Worm (Caenorhabditis elegans) whole organism, young adult: ENCODE results near the gene best-23.

ENCODE experiments used
- B0261.1 ChIP-seq: sonication (generic microtip); optimal IDR thresholded peaks from 2 replicates; lab custom pipeline; 2016; ENCODE audit warnings: mild to moderate bottlenecking, missing genetic modification characterization, moderate library complexity, missing compliant biosample characterization
- C06A6.2 ChIP-seq: fragments of 200-800 bp; sonication (Bioruptor generic); conservative IDR thresholded peaks from 2 replicates; pipeline ENCODE4 v1.3.6; 2022; ENCODE audit warnings: missing genetic modification characterization, missing compliant biosample characterization
- C17E4.6 ChIP-seq: fragments of 200-800 bp; sonication (Bioruptor generic); IDR thresholded peaks from 2 replicates; pipeline ENCODE4 v1.3.6; 2022; ENCODE audit warnings: missing genetic modification reagents, missing genetic modification characterization, missing compliant biosample characterization
- F23B12.7 ChIP-seq: sonication (generic microtip); optimal IDR thresholded peaks from 2 replicates; lab custom pipeline; 2017; ENCODE audit warnings: missing genetic modification characterization, mild to moderate bottlenecking, missing compliant biosample characterization, antibody characterized with exemption, moderate library complexity; ENCODE audit not compliant: insufficient read depth
- F39B2.1 ChIP-seq: fragments of 200-800 bp; sonication (Bioruptor generic); IDR thresholded peaks from 2 replicates; pipeline ENCODE4 v1.3.6; 2022; ENCODE audit warnings: missing genetic modification reagents, missing genetic modification characterization, missing compliant biosample characterization
- F49E8.2 ChIP-seq: sonication (generic microtip); optimal IDR thresholded peaks from 3 replicates; lab custom pipeline; 2017; ENCODE audit warnings: missing genetic modification characterization, mild to moderate bottlenecking, missing compliant biosample characterization, antibody characterized with exemption, moderate library complexity; ENCODE audit not compliant: insufficient read depth
- F55B11.4 ChIP-seq: sonication (generic microtip); optimal IDR thresholded peaks from 2 replicates; lab custom pipeline; 2016; ENCODE audit warnings: missing compliant biosample characterization, missing genetic modification characterization, borderline replicate concordance; ENCODE audit not compliant: insufficient read depth
- F57C9.4 ChIP-seq: sonication (generic microtip); optimal IDR thresholded peaks from 2 replicates; lab custom pipeline; 2017; ENCODE audit warnings: mild to moderate bottlenecking, missing genetic modification characterization, missing compliant biosample characterization
- T07F8.4 ChIP-seq: sonication (generic microtip); optimal IDR thresholded peaks from 2 replicates; lab custom pipeline; 2016; ENCODE audit warnings: mild to moderate bottlenecking, missing genetic modification characterization, moderate library complexity, missing compliant biosample characterization
- Y53G8AR.9 ChIP-seq: fragments of 200-800 bp; sonication (Bioruptor generic); conservative IDR thresholded peaks from 2 replicates; pipeline ENCODE4 v1.3.6; 2022; ENCODE audit warnings: missing genetic modification reagents, missing genetic modification characterization, missing compliant biosample characterization
- Y95B8A.8 ChIP-seq: fragments of 200-800 bp; sonication (Bioruptor generic); IDR thresholded peaks from 2 replicates; pipeline ENCODE4 v1.3.6; 2022; ENCODE audit warnings: missing genetic modification reagents, missing genetic modification characterization, missing compliant biosample characterization
- ZK185.1 ChIP-seq: sonication (generic microtip); optimal IDR thresholded peaks from 2 replicates; lab custom pipeline; 2016; ENCODE audit warnings: mild to moderate bottlenecking, missing genetic modification characterization, missing compliant biosample characterization; ENCODE audit not compliant: poor library complexity, severe bottlenecking
- aptf-2 ChIP-seq: fragments of 200-800 bp; sonication (Bioruptor generic); conservative IDR thresholded peaks from 2 replicates; pipeline ENCODE4 v1.3.6; 2022; ENCODE audit warnings: missing genetic modification reagents, missing genetic modification characterization, missing compliant biosample characterization
- atf-7 ChIP-seq: sonication (generic microtip); optimal IDR thresholded peaks from 2 replicates; lab custom pipeline; 2017; ENCODE audit warnings: mild to moderate bottlenecking, missing genetic modification characterization, missing compliant biosample characterization
- athp-1 ChIP-seq: sonication (generic microtip); optimal IDR thresholded peaks from 2 replicates; lab custom pipeline; 2017; ENCODE audit warnings: mild to moderate bottlenecking, missing genetic modification characterization, missing compliant biosample characterization
- attf-3 ChIP-seq: fragments of 200-800 bp; sonication (Bioruptor generic); conservative IDR thresholded peaks from 2 replicates; pipeline ENCODE4 v1.3.6; 2022; ENCODE audit warnings: missing genetic modification reagents, missing genetic modification characterization, missing compliant biosample characterization
- attf-5 ChIP-seq: fragments of 200-800 bp; sonication (Bioruptor generic); optimal IDR thresholded peaks from 2 replicates; lab custom pipeline; 2018; ENCODE audit warnings: mild to moderate bottlenecking, missing genetic modification characterization, missing compliant biosample characterization
- attf-6 ChIP-seq: fragments of 200-800 bp; sonication (Bioruptor generic); IDR thresholded peaks from 2 replicates; pipeline ENCODE4 v1.3.6; 2022; ENCODE audit warnings: missing genetic modification reagents, missing genetic modification characterization, missing compliant biosample characterization
- cebp-2 ChIP-seq: fragments of 200-800 bp; sonication (Bioruptor generic); IDR thresholded peaks from 2 replicates; pipeline ENCODE4 v1.3.6; 2022; ENCODE audit warnings: missing genetic modification characterization, missing compliant biosample characterization
- ceh-100 ChIP-seq: fragments of 200-800 bp; sonication (Bioruptor generic); IDR thresholded peaks from 2 replicates; pipeline ENCODE4 v1.3.6; 2022; ENCODE audit warnings: missing genetic modification reagents, missing genetic modification characterization, missing compliant biosample characterization
- ceh-40 ChIP-seq: fragments of 200-800 bp; sonication (Bioruptor generic); IDR thresholded peaks from 2 replicates; pipeline ENCODE4 v1.3.6; 2022; ENCODE audit warnings: missing genetic modification characterization, missing compliant biosample characterization
- ceh-58 ChIP-seq: fragments of 200-800 bp; sonication (Bioruptor generic); IDR thresholded peaks from 2 replicates; pipeline ENCODE4 v1.3.6; 2022; ENCODE audit warnings: missing genetic modification characterization, missing compliant biosample characterization
- ceh-91 ChIP-seq: fragments of 200-800 bp; sonication (Bioruptor generic); IDR thresholded peaks from 2 replicates; pipeline ENCODE4 v1.3.6; 2022; ENCODE audit warnings: missing genetic modification reagents, missing genetic modification characterization, missing compliant biosample characterization
- dox-1 ChIP-seq: fragments of 200-800 bp; sonication (Bioruptor generic); IDR thresholded peaks from 2 replicates; pipeline ENCODE4 v1.3.6; 2022; ENCODE audit warnings: missing genetic modification reagents, missing genetic modification characterization, missing compliant biosample characterization
- dpff-1 ChIP-seq: sonication (generic microtip); optimal IDR thresholded peaks from 2 replicates; lab custom pipeline; 2017; ENCODE audit warnings: mild to moderate bottlenecking, missing genetic modification characterization, missing compliant biosample characterization
- hmg-1.2 ChIP-seq: fragments of 200-800 bp; sonication (Bioruptor generic); IDR thresholded peaks from 2 replicates; pipeline ENCODE4 v1.3.6; 2022; ENCODE audit warnings: missing genetic modification reagents, missing genetic modification characterization, missing compliant biosample characterization
- let-526 ChIP-seq: fragments of 200-800 bp; sonication (Bioruptor generic); IDR thresholded peaks from 2 replicates; pipeline ENCODE4 v1.3.6; 2022; ENCODE audit warnings: missing genetic modification reagents, missing genetic modification characterization, missing compliant biosample characterization
- lin-54 ChIP-seq: fragments of 200-800 bp; sonication (Bioruptor generic); optimal IDR thresholded peaks from 2 replicates; lab custom pipeline; 2018; ENCODE audit warnings: mild to moderate bottlenecking, missing genetic modification characterization, missing compliant biosample characterization
- lsy-27 ChIP-seq: sonication (generic microtip); optimal IDR thresholded peaks from 2 replicates; lab custom pipeline; 2017; ENCODE audit warnings: missing genetic modification characterization, mild to moderate bottlenecking, missing compliant biosample characterization, antibody characterized with exemption, missing genotype, borderline replicate concordance; ENCODE audit not compliant: insufficient read depth
- madf-3 ChIP-seq: fragments of 200-800 bp; sonication (Bioruptor generic); IDR thresholded peaks from 2 replicates; pipeline ENCODE4 v1.3.6; 2022; ENCODE audit warnings: missing genetic modification reagents, missing genetic modification characterization, missing compliant biosample characterization
- madf-6 ChIP-seq: fragments of 200-800 bp; sonication (Bioruptor generic); IDR thresholded peaks from 2 replicates; pipeline ENCODE4 v1.3.6; 2022; ENCODE audit warnings: missing genetic modification reagents, missing genetic modification characterization, missing compliant biosample characterization
- mel-28 ChIP-seq: sonication (generic microtip); optimal IDR thresholded peaks from 2 replicates; lab custom pipeline; 2016; ENCODE audit warnings: borderline replicate concordance, mild to moderate bottlenecking, missing genetic modification characterization, missing compliant biosample characterization
- mes-4 ChIP-seq: sonication (generic microtip); optimal IDR thresholded peaks from 2 replicates; lab custom pipeline; 2016; ENCODE audit warnings: missing genotype, missing genetic modification characterization, missing compliant biosample characterization
- nfyb-1 ChIP-seq: fragments of 200-800 bp; sonication (Bioruptor generic); IDR thresholded peaks from 2 replicates; pipeline ENCODE4 v1.3.6; 2022; ENCODE audit warnings: missing genetic modification reagents, missing genetic modification characterization, missing compliant biosample characterization
- nhr-179 ChIP-seq: sonication (generic microtip); optimal IDR thresholded peaks from 2 replicates; lab custom pipeline; 2016; ENCODE audit warnings: mild to moderate bottlenecking, missing genetic modification characterization, missing compliant biosample characterization
- nhr-27 ChIP-seq: fragments of 200-800 bp; sonication (Bioruptor generic); optimal IDR thresholded peaks from 2 replicates; lab custom pipeline; 2018; ENCODE audit warnings: mild to moderate bottlenecking, missing genetic modification characterization, moderate library complexity, missing compliant biosample characterization
- pha-4 ChIP-seq: fragments of 150-350 bp; sonication (generic microtip); optimal IDR thresholded peaks from 2 replicates; lab custom pipeline; 2014; ENCODE audit warnings: missing biosample characterization, missing genetic modification reagents, missing genetic modification characterization
- rec-8 ChIP-seq, 2 experiments: sonication (generic microtip); optimal IDR thresholded peaks; 2 replicates each; lab custom pipeline; 2016; ENCODE audit warnings: mild to moderate bottlenecking in 2 of 2, missing genetic modification characterization in 2 of 2, missing genetic modification reagents in 2 of 2, missing genotype in 2 of 2, missing biosample characterization in 1 of 2, missing compliant biosample characterization in 1 of 2, moderate library complexity in 1 of 2
- repo-1 ChIP-seq: sonication (generic microtip); optimal IDR thresholded peaks from 2 replicates; lab custom pipeline; 2017; ENCODE audit warnings: mild to moderate bottlenecking, missing genetic modification characterization, missing compliant biosample characterization
- snpc-1.3 ChIP-seq: sonication (generic microtip); optimal IDR thresholded peaks from 2 replicates; lab custom pipeline; 2017; ENCODE audit warnings: missing genetic modification characterization, mild to moderate bottlenecking, missing compliant biosample characterization, antibody characterized with exemption, moderate library complexity, missing genotype, missing genetic modification reagents; ENCODE audit not compliant: insufficient read depth
- tbx-9 ChIP-seq: sonication (generic microtip); optimal IDR thresholded peaks from 2 replicates; lab custom pipeline; 2016; ENCODE audit warnings: borderline replicate concordance, missing genetic modification characterization, inconsistent platforms, missing compliant biosample characterization
- zfh-2 ChIP-seq: fragments of 200-800 bp; sonication (Bioruptor generic); conservative IDR thresholded peaks from 2 replicates; pipeline ENCODE4 v1.3.6; 2022; ENCODE audit warnings: missing genetic modification reagents, missing genetic modification characterization, missing compliant biosample characterization
- ztf-26 ChIP-seq: sonication (generic microtip); optimal IDR thresholded peaks from 2 replicates; lab custom pipeline; 2017; ENCODE audit warnings: missing genetic modification characterization, missing compliant biosample characterization

Gene best-23

ce11 chrII:7911015-7911414, 3.6 kb upstream of the best-23 start, which contains the start of gene ZK675.4:
ZK675.4 (plus strand) TSS chrII:7911315.
- TF ChIP-seq F57C9.4 (tag; lab: Kevin White, UChicago): no peak
- TF ChIP-seq pha-4 (tag; lab: Kevin White, UChicago): no peak
- TF ChIP-seq madf-3 (GFP tag; lab: Robert Waterston, UW): no peak
- TF ChIP-seq mel-28 (tag; lab: Kevin White, UChicago): no peak
- TF ChIP-seq T07F8.4 (tag; lab: Kevin White, UChicago): no peak
- no peak for TF ChIP-seq zfh-2 (GFP tag; lab: Robert Waterston, UW)
- no peak for TF ChIP-seq cebp-2 (GFP tag; lab: Robert Waterston, UW)

ce11 chrII:7901990-7902389, 5.4 kb downstream of the best-23 start:
- TF ChIP-seq F49E8.2 (tag; lab: Kevin White, UChicago) (no peak), mes-4 (no peak), B0261.1 (tag; lab: Kevin White, UChicago) (no peak), ceh-58 (GFP tag; lab: Robert Waterston, UW) (no peak), zfh-2 (GFP tag; lab: Robert Waterston, UW) (no peak), dox-1 (GFP tag; lab: Robert Waterston, UW) (no peak), ZK185.1 (tag; lab: Kevin White, UChicago) (no peak), let-526 (GFP tag; lab: Robert Waterston, UW) (no peak), F55B11.4 (no peak), C17E4.6 (no peak), attf-3 (GFP tag; lab: Robert Waterston, UW) (no peak), madf-3 (GFP tag; lab: Robert Waterston, UW) (no peak)
- TF ChIP-seq, all 124 proteins: peak for 0

- TF ChIP-seq attf-6 (GFP tag; lab: Robert Waterston, UW) (no peak), repo-1 (tag; lab: Kevin White, UChicago) (no peak), dpff-1 (tag; lab: Kevin White, UChicago) (no peak), ztf-26 (tag; lab: Kevin White, UChicago) (no peak), aptf-2 (no peak), ZK185.1 (tag; lab: Kevin White, UChicago) (no peak), ceh-100 (GFP tag; lab: Robert Waterston, UW) (no peak), C06A6.2 (GFP tag; lab: Robert Waterston, UW) (no peak), Y53G8AR.9 (GFP tag; lab: Robert Waterston, UW) (no peak), F39B2.1 (GFP tag; lab: Robert Waterston, UW) (no peak), ceh-40 (no peak), lin-54 (GFP tag; lab: Kevin White, UChicago) (no peak), atf-7 (no peak), hmg-1.2 (no peak), F55B11.4 (no peak), athp-1 (no peak), zfh-2 (GFP tag; lab: Robert Waterston, UW) (no peak), ceh-91 (GFP tag; lab: Robert Waterston, UW) (no peak)
- TF ChIP-seq, all 124 proteins: peak for 0
These were observed 6.6 kb downstream of the best-23 start for ce11 chrII:7900762-7901161.

- TF ChIP-seq nhr-27: peak; percentile 78
- no peak for TF ChIP-seq F23B12.7 (tag; lab: Kevin White, UChicago)
- TF ChIP-seq rec-8 (tag; optimal IDR thresholded peaks at IDR 0.05; lab: Kevin White, UChicago): no peak
- TF ChIP-seq madf-6: peak; percentile 37; the same call in 1 of the 2 replicates
- TF ChIP-seq lsy-27 (tag; lab: Kevin White, UChicago): no peak
- peak; percentile 4 for TF ChIP-seq tbx-9
- TF ChIP-seq nfyb-1 (GFP tag; lab: Robert Waterston, UW): 0 out of 2 replicates have a peak, but pooled peaks have one; percentile 29
- TF ChIP-seq atf-7: peak; percentile 1
- 0 out of 2 replicates have a peak, but pooled peaks have one; percentile 30 for TF ChIP-seq Y95B8A.8
- no peak for TF ChIP-seq nhr-179
- no peak for TF ChIP-seq ZK185.1 (tag; lab: Kevin White, UChicago)
- no peak for TF ChIP-seq snpc-1.3 (tag; lab: Kevin White, UChicago)
- TF ChIP-seq attf-5 (GFP tag; lab: Kevin White, UChicago): peak; percentile 5
These were observed 7.2 kb downstream of the best-23 start, which contains the start of gene rev-1 for ce11 chrII:7900190-7900672. rev-1 (plus strand) TSS chrII:7900622.
